Fruit fly (Drosophila melanogaster) whole organism, embryonic: ENCODE results near the gene Ppox.

Experiments
- Asciz ChIP-seq: fragments of 200-800 bp; sonication (Bioruptor generic); optimal IDR thresholded peaks from 2 replicates; lab custom pipeline; 2017; ENCODE audit warnings: missing biosample characterization, mild to moderate bottlenecking, missing genetic modification characterization, missing genetic modification reagents
- Atf6 ChIP-seq: fragments of 200-800 bp; sonication (Bioruptor generic); IDR thresholded peaks from 2 replicates; pipeline ENCODE4 v1.3.6; 2022; ENCODE audit warnings: missing biosample characterization, missing genetic modification characterization
- Bteb2 ChIP-seq: fragments of 200-800 bp; sonication (Bioruptor generic); optimal IDR thresholded peaks from 2 replicates; lab custom pipeline; 2016; ENCODE audit warnings: missing biosample characterization, missing genetic modification characterization
- CG10565 ChIP-seq: fragments of 200-800 bp; sonication (Bioruptor generic); optimal IDR thresholded peaks from 3 replicates; lab custom pipeline; 2016; ENCODE audit warnings: missing biosample characterization, mild to moderate bottlenecking, missing genetic modification characterization
- CG13424 ChIP-seq: fragments of 200-800 bp; sonication (Bioruptor generic); optimal IDR thresholded peaks from 2 replicates; lab custom pipeline; 2019; ENCODE audit warnings: missing biosample characterization, mild to moderate bottlenecking, missing genetic modification characterization, moderate library complexity
- CG13775 ChIP-seq: fragments of 200-800 bp; sonication (Bioruptor generic); optimal IDR thresholded peaks from 3 replicates; lab custom pipeline; 2017; ENCODE audit warnings: missing biosample characterization, mild to moderate bottlenecking, missing genetic modification characterization
- CG14667 ChIP-seq: fragments of 200-800 bp; sonication (Bioruptor generic); IDR thresholded peaks from 2 replicates; pipeline ENCODE4 v1.3.6; 2022; ENCODE audit warnings: missing biosample characterization, missing genetic modification characterization
- CG15011 ChIP-seq: fragments of 200-800 bp; sonication (Bioruptor generic); optimal IDR thresholded peaks from 3 replicates; lab custom pipeline; 2018; ENCODE audit warnings: missing biosample characterization, mild to moderate bottlenecking, missing genetic modification characterization
- CG1603 ChIP-seq: fragments of 200-800 bp; sonication (Bioruptor generic); optimal IDR thresholded peaks from 2 replicates; lab custom pipeline; 2019; ENCODE audit warnings: missing biosample characterization, mild to moderate bottlenecking, missing genetic modification characterization, moderate library complexity
- CG17186 ChIP-seq: fragments of 200-800 bp; sonication (Bioruptor generic); optimal IDR thresholded peaks from 3 replicates; lab custom pipeline; 2017; ENCODE audit warnings: missing biosample characterization, missing genetic modification reagents, missing genetic modification characterization
- CG17912 ChIP-seq: fragments of 200-800 bp; sonication (Bioruptor generic); optimal IDR thresholded peaks from 2 replicates; lab custom pipeline; 2018; ENCODE audit warnings: missing biosample characterization, mild to moderate bottlenecking, missing genetic modification characterization
- CG18011 ChIP-seq: fragments of 200-800 bp; sonication (Bioruptor generic); optimal IDR thresholded peaks from 2 replicates; lab custom pipeline; 2017; ENCODE audit warnings: missing biosample characterization, missing genetic modification characterization, mild to moderate bottlenecking, moderate library complexity, missing genotype
- CG3407 ChIP-seq: fragments of 200-800 bp; sonication (Bioruptor generic); optimal IDR thresholded peaks from 2 replicates; lab custom pipeline; 2018; ENCODE audit warnings: missing biosample characterization, mild to moderate bottlenecking, missing genetic modification characterization
- CG4707 ChIP-seq: fragments of 200-800 bp; sonication (Bioruptor generic); optimal IDR thresholded peaks from 2 replicates; lab custom pipeline; 2018; ENCODE audit warnings: missing biosample characterization, mild to moderate bottlenecking, missing genetic modification characterization, moderate library complexity
- CG7271 ChIP-seq: fragments of 200-800 bp; sonication (Bioruptor generic); optimal IDR thresholded peaks from 2 replicates; lab custom pipeline; 2018; ENCODE audit warnings: missing biosample characterization, mild to moderate bottlenecking, missing genetic modification characterization, moderate library complexity
- CG7963 ChIP-seq: fragments of 200-800 bp; sonication (Bioruptor generic); IDR thresholded peaks from 3 replicates; pipeline ENCODE4 v1.3.6; 2022; ENCODE audit warnings: missing biosample characterization, missing genetic modification characterization; ENCODE audit not compliant: partially characterized antibody
- CkIIα-i1 ChIP-seq: fragments of 200-800 bp; sonication (Bioruptor generic); IDR thresholded peaks from 2 replicates; pipeline ENCODE4 v1.3.6; 2022; ENCODE audit warnings: missing biosample characterization, missing genetic modification characterization
- Dek ChIP-seq: fragments of 200-800 bp; sonication (Bioruptor generic); optimal IDR thresholded peaks from 3 replicates; lab custom pipeline; 2019; ENCODE audit warnings: missing biosample characterization, mild to moderate bottlenecking, missing genetic modification characterization, moderate library complexity
- Dip2 ChIP-seq: fragments of 200-800 bp; sonication (Bioruptor generic); IDR thresholded peaks from 2 replicates; pipeline ENCODE4 v1.3.6; 2022; ENCODE audit warnings: missing biosample characterization, missing genetic modification characterization
- Doc2 ChIP-seq: fragments of 200-800 bp; sonication (Bioruptor generic); IDR thresholded peaks from 2 replicates; pipeline ENCODE4 v1.3.6; 2022; ENCODE audit warnings: missing biosample characterization, missing genetic modification characterization
- Elba2 ChIP-seq: fragments of 200-800 bp; sonication (Bioruptor generic); optimal IDR thresholded peaks from 3 replicates; lab custom pipeline; 2016; ENCODE audit warnings: missing biosample characterization, missing genetic modification characterization
- Fer1 ChIP-seq: fragments of 200-800 bp; sonication (Bioruptor generic); optimal IDR thresholded peaks from 2 replicates; lab custom pipeline; 2017; ENCODE audit warnings: missing biosample characterization, mild to moderate bottlenecking, missing genetic modification characterization
- HHEX ChIP-seq: fragments of 200-800 bp; sonication (Bioruptor generic); optimal IDR thresholded peaks from 3 replicates; lab custom pipeline; 2017; ENCODE audit warnings: missing biosample characterization, mild to moderate bottlenecking, missing genetic modification characterization, missing genetic modification reagents
- HmgD ChIP-seq: fragments of 200-800 bp; sonication (Bioruptor generic); optimal IDR thresholded peaks from 3 replicates; lab custom pipeline; 2016; ENCODE audit warnings: missing biosample characterization, missing genetic modification characterization
- Hsf ChIP-seq: fragments of 200-800 bp; sonication (Bioruptor generic); optimal IDR thresholded peaks from 3 replicates; lab custom pipeline; 2016; ENCODE audit warnings: missing biosample characterization, missing genetic modification characterization
- MESR4 ChIP-seq: fragments of 200-800 bp; sonication (Bioruptor generic); optimal IDR thresholded peaks from 2 replicates; lab custom pipeline; 2018; ENCODE audit warnings: missing biosample characterization, mild to moderate bottlenecking, missing genetic modification characterization, moderate library complexity
- Oaz ChIP-seq: fragments of 200-800 bp; sonication (Bioruptor generic); IDR thresholded peaks from 2 replicates; pipeline ENCODE4 v1.3.6; 2022; ENCODE audit warnings: missing biosample characterization, missing genetic modification characterization
- Oli ChIP-seq: fragments of 200-800 bp; sonication (Bioruptor generic); optimal IDR thresholded peaks from 2 replicates; lab custom pipeline; 2018; ENCODE audit warnings: missing biosample characterization, mild to moderate bottlenecking, missing genetic modification characterization, moderate library complexity
- Rfx ChIP-seq: fragments of 200-800 bp; sonication (Bioruptor generic); IDR thresholded peaks from 2 replicates; pipeline ENCODE4 v1.3.6; 2022; ENCODE audit warnings: missing biosample characterization, missing genetic modification characterization
- Rx ChIP-seq: fragments of 200-800 bp; sonication (Bioruptor generic); IDR thresholded peaks from 2 replicates; pipeline ENCODE4 v1.3.6; 2022; ENCODE audit warnings: missing biosample characterization, missing genetic modification characterization
- Scr ChIP-seq: fragments of 200-800 bp; sonication (Bioruptor generic); IDR thresholded peaks from 2 replicates; pipeline ENCODE4 v1.3.6; 2022; ENCODE audit warnings: missing biosample characterization, missing genetic modification characterization; ENCODE audit not compliant: partially characterized antibody
- YL-1 ChIP-seq: fragments of 200-800 bp; sonication (Bioruptor generic); optimal IDR thresholded peaks from 3 replicates; lab custom pipeline; 2017; ENCODE audit warnings: missing biosample characterization, mild to moderate bottlenecking, missing genetic modification characterization
- az2 ChIP-seq: fragments of 200-800 bp; sonication (Bioruptor generic); optimal IDR thresholded peaks from 3 replicates; lab custom pipeline; 2016; ENCODE audit warnings: missing biosample characterization, missing genetic modification characterization
- bowl ChIP-seq: fragments of 200-800 bp; sonication (Bioruptor generic); IDR thresholded peaks from 2 replicates; pipeline ENCODE4 v1.3.6; 2022; ENCODE audit warnings: missing biosample characterization, missing genetic modification characterization
- cg ChIP-seq: fragments of 200-800 bp; sonication (Bioruptor generic); optimal IDR thresholded peaks from 3 replicates; lab custom pipeline; 2019; ENCODE audit warnings: missing biosample characterization, mild to moderate bottlenecking, missing genetic modification characterization, moderate library complexity
- chinmo ChIP-seq: fragments of 200-800 bp; sonication (Bioruptor generic); IDR thresholded peaks from 4 replicates; pipeline ENCODE4 v1.3.6; 2022; ENCODE audit warnings: missing biosample characterization, missing genetic modification characterization; ENCODE audit not compliant: partially characterized antibody
- dpn ChIP-seq, 2 experiments: fragments of 200-800 bp; sonication (Bioruptor generic); optimal IDR thresholded peaks; 3 replicates each; lab custom pipeline; 2016; ENCODE audit warnings: missing biosample characterization in 2 of 2, missing genetic modification characterization in 2 of 2
- kah ChIP-seq: fragments of 200-800 bp; sonication (Bioruptor generic); optimal IDR thresholded peaks from 2 replicates; lab custom pipeline; 2018; ENCODE audit warnings: missing biosample characterization, mild to moderate bottlenecking, missing genetic modification characterization
- lmd ChIP-seq: fragments of 200-800 bp; sonication (Bioruptor generic); IDR thresholded peaks from 2 replicates; pipeline ENCODE4 v1.3.6; 2022; ENCODE audit warnings: missing biosample characterization, missing genetic modification characterization
- luna ChIP-seq: fragments of 200-800 bp; sonication (Bioruptor generic); optimal IDR thresholded peaks from 2 replicates; lab custom pipeline; 2016; ENCODE audit warnings: missing biosample characterization, missing genetic modification characterization
- nerfin-2 ChIP-seq: fragments of 200-800 bp; sonication (Bioruptor generic); IDR thresholded peaks from 2 replicates; pipeline ENCODE4 v1.3.6; 2022; ENCODE audit warnings: missing biosample characterization, missing genetic modification characterization; ENCODE audit not compliant: partially characterized antibody
- peb ChIP-seq: fragments of 200-800 bp; sonication (Bioruptor generic); IDR thresholded peaks from 2 replicates; pipeline ENCODE4 v1.3.6; 2022; ENCODE audit warnings: missing biosample characterization, missing genetic modification characterization
- sc ChIP-seq, 3 experiments: fragments of >200 bp in 2 of 3; fragments of 200-800 bp in 1 of 3; sonication (Bioruptor generic) in 1 of 3; optimal IDR thresholded peaks; 2 replicates in 2 of 3; 3 replicates in 1 of 3; lab custom pipeline; 2017; ENCODE audit warnings: mild to moderate bottlenecking in 1 of 3, missing biosample characterization in 1 of 3, missing genetic modification characterization in 1 of 3, missing genetic modification reagents in 1 of 3
- sna ChIP-seq: fragments of 200-800 bp; sonication (Bioruptor generic); IDR thresholded peaks from 2 replicates; pipeline ENCODE4 v1.3.6; 2022; ENCODE audit warnings: missing biosample characterization, missing genetic modification characterization; ENCODE audit not compliant: partially characterized antibody
- tin ChIP-seq: fragments of 200-800 bp; sonication (Bioruptor generic); optimal IDR thresholded peaks from 3 replicates; lab custom pipeline; 2016; ENCODE audit warnings: missing biosample characterization, missing genetic modification characterization
- usp ChIP-seq: fragments of >200 bp; optimal IDR thresholded peaks from 2 replicates; lab custom pipeline; 2017; ENCODE audit warnings: missing biosample characterization, missing genetic modification characterization
- vfl ChIP-seq: fragments of 200-800 bp; sonication (Bioruptor generic); optimal IDR thresholded peaks from 2 replicates; lab custom pipeline; 2016; ENCODE audit warnings: missing biosample characterization, missing genetic modification characterization
- wek ChIP-seq: fragments of 200-800 bp; sonication (Bioruptor generic); optimal IDR thresholded peaks from 3 replicates; lab custom pipeline; 2018; ENCODE audit warnings: missing biosample characterization, mild to moderate bottlenecking, missing genetic modification characterization, moderate library complexity
- zen2 ChIP-seq: fragments of 200-800 bp; sonication (Bioruptor generic); IDR thresholded peaks from 3 replicates; pipeline ENCODE4 v1.3.6; 2022; ENCODE audit warnings: missing biosample characterization, missing genetic modification characterization; ENCODE audit not compliant: partially characterized antibody

The Ppox gene

dm6 chr3R:24659173-24659846, 2.3 kb downstream of the Ppox start, which contains the start of gene CG31126 (continued):
- TF ChIP-seq CG13424 (tag; lab: Kevin White, UChicago) (no peak), vfl (GFP tag; lab: Kevin White, UChicago) (no peak), CG17912 (GFP tag; lab: Kevin White, UChicago) (no peak), chinmo (no peak), CG18011 (GFP tag; lab: Kevin White, UChicago) (no peak), luna (GFP tag; lab: Kevin White, UChicago) (no peak), Oli (tag; lab: Kevin White, UChicago) (no peak), Doc2 (GFP tag; lab: Robert Waterston, UW) (no peak), CG1603 (tag; lab: Kevin White, UChicago) (no peak), CG3407 (no peak), bowl (no peak), Fer1 (GFP tag; lab: Kevin White, UChicago) (peak; percentile 7), CG7271 (tag; lab: Kevin White, UChicago) (no peak), usp (GFP tag; lab: Kevin White, UChicago) (no peak), sc (optimal IDR thresholded peaks at IDR 0.05; lab: Kevin White, UChicago) (no peak), sc (GFP tag; optimal IDR thresholded peaks at IDR 0.05; lab: Kevin White, UChicago) (no peak), CG15011 (no peak), MESR4 (GFP tag; lab: Kevin White, UChicago) (peak; percentile 66), CG17186 (GFP tag; lab: Kevin White, UChicago) (no peak), CG14667 (GFP tag; lab: Robert Waterston, UW) (no peak), sna (GFP tag; lab: Robert Waterston, UW) (peak; percentile 63; the same call in 1 of the 2 replicates), Hsf (no peak), Atf6 (GFP tag; lab: Robert Waterston, UW) (no peak), CG13775 (GFP tag; lab: Kevin White, UChicago) (no peak), Dip2 (no peak), YL-1 (GFP tag; lab: Kevin White, UChicago) (peak; percentile 68), CG4707 (GFP tag; lab: Kevin White, UChicago) (no peak), CG7963 (0 out of 3 replicates have a peak, but pooled peaks have one; percentile 47), az2 (no peak), HmgD (no peak), kah (no peak), CG10565 (GFP tag; lab: Kevin White, UChicago) (no peak), nerfin-2 (GFP tag; lab: Robert Waterston, UW) (peak; percentile 50; the same call in 1 of the 2 replicates), wek (no peak), CkIIα-i1 (GFP tag; lab: Robert Waterston, UW) (no peak), peb (no peak), Rx (GFP tag; lab: Robert Waterston, UW) (no peak), Rfx (GFP tag; lab: Robert Waterston, UW) (no peak), Oaz (GFP tag; lab: Robert Waterston, UW) (no peak), HHEX (GFP tag; lab: Kevin White, UChicago) (no peak), lmd (GFP tag; lab: Robert Waterston, UW) (no peak), dpn (GFP tag; optimal IDR thresholded peaks at IDR 0.05; lab: Kevin White, UChicago) (no peak), Asciz (GFP tag; lab: Kevin White, UChicago) (no peak), zen2 (GFP tag; lab: Robert Waterston, UW) (peak; percentile 23; the same call in 1 of the 3 replicates), tin (GFP tag; lab: Kevin White, UChicago) (no peak), cg (peak; percentile 63), Elba2 (GFP tag; lab: Kevin White, UChicago) (no peak), Dek (no peak), Bteb2 (no peak), Scr (GFP tag; lab: Robert Waterston, UW) (no peak)
